Fruit fly (Drosophila melanogaster): ENCODE measurements around the gene CG33639.
A peak's percentile ranks its signal among the peaks of the same experiment; 100 is the strongest.

CG33639 gene

dm6 chrX:18239301-18239700, 13.4 kb upstream of the CG33639 start (continued):
- TF ChIP-seq CG3281 (GFP tag; optimal IDR thresholded peaks at IDR 0.05): no peak
- TF ChIP-seq CG10274 (GFP tag; optimal IDR thresholded peaks at IDR 0.05): no peak
- TF ChIP-seq phol (tag; optimal IDR thresholded peaks at IDR 0.05): peak; percentile 17
- TF ChIP-seq lilli (GFP tag; optimal IDR thresholded peaks at IDR 0.05): no peak
- no peak for TF ChIP-seq so (GFP tag; IDR thresholded peaks at IDR 0.05)
- peak; percentile 37; the same call in 1 of the 2 replicates for TF ChIP-seq CG6272 (GFP tag; IDR thresholded peaks at IDR 0.05)
- TF ChIP-seq stwl (tag; optimal IDR thresholded peaks at IDR 0.05): peak; percentile 48
- TF ChIP-seq da (GFP tag; optimal IDR thresholded peaks at IDR 0.05): no peak
- TF ChIP-seq Gsc (GFP tag; IDR thresholded peaks at IDR 0.05): no peak
- no peak for TF ChIP-seq crol (GFP tag; IDR thresholded peaks at IDR 0.05)
- no peak for TF ChIP-seq CG10431 (GFP tag; optimal IDR thresholded peaks at IDR 0.05)
- no peak for TF ChIP-seq HLHmδ (GFP tag; optimal IDR thresholded peaks at IDR 0.05)
- TF ChIP-seq hb (GFP tag; IDR thresholded peaks at IDR 0.05; ENCODE audit: partially characterized antibody): no peak
- TF ChIP-seq Hr78 (GFP tag; optimal IDR thresholded peaks at IDR 0.05): no peak
- TF ChIP-seq CG3847 (GFP tag; IDR thresholded peaks at IDR 0.05): peak; percentile 33; the same call in 1 of the 2 replicates
- no peak for TF ChIP-seq Six4 (GFP tag; optimal IDR thresholded peaks at IDR 0.05)
- no peak for TF ChIP-seq C15 (GFP tag; IDR thresholded peaks at IDR 0.05)
- peak; percentile 27 for TF ChIP-seq CG2712 (tag; optimal IDR thresholded peaks at IDR 0.05)
- TF ChIP-seq schlank (tag; optimal IDR thresholded peaks at IDR 0.05): no peak
- no peak for TF ChIP-seq ato (GFP tag; IDR thresholded peaks at IDR 0.05; ENCODE audit: partially characterized antibody)
- no peak for TF ChIP-seq danr (GFP tag; IDR thresholded peaks at IDR 0.05)
- TF ChIP-seq CG12236 (GFP tag; optimal IDR thresholded peaks at IDR 0.05): no peak
- no peak for TF ChIP-seq CG6254 (GFP tag; optimal IDR thresholded peaks at IDR 0.05)
- TF ChIP-seq Max (GFP tag; optimal IDR thresholded peaks at IDR 0.05): no peak
- TF ChIP-seq Fer3 (tag; optimal IDR thresholded peaks at IDR 0.05): no peak
- TF ChIP-seq CG31365 (tag; optimal IDR thresholded peaks at IDR 0.05): no peak
- no peak for TF ChIP-seq Doc3 (GFP tag; IDR thresholded peaks at IDR 0.05; ENCODE audit: partially characterized antibody)
- TF ChIP-seq sob (GFP tag; IDR thresholded peaks at IDR 0.05): no peak
- TF ChIP-seq h (optimal IDR thresholded peaks at IDR 0.05): no peak
- TF ChIP-seq Sox102F (GFP tag; optimal IDR thresholded peaks at IDR 0.05): peak; percentile 21
- TF ChIP-seq lmd (GFP tag; IDR thresholded peaks at IDR 0.05): no peak
- TF ChIP-seq exex (tag; optimal IDR thresholded peaks at IDR 0.05): no peak
- no peak for TF ChIP-seq Nf-YC (tag; optimal IDR thresholded peaks at IDR 0.05)
- TF ChIP-seq CG10959 (GFP tag; IDR thresholded peaks at IDR 0.05): 0 out of 2 replicates have a peak, but pooled peaks have one; percentile 30
- TF ChIP-seq CG1233 (GFP tag; optimal IDR thresholded peaks at IDR 0.05): no peak
- TF ChIP-seq CG5953 (GFP tag; IDR thresholded peaks at IDR 0.05): no peak
- TF ChIP-seq sisA (GFP tag; IDR thresholded peaks at IDR 0.05): peak; percentile 48; the same call in 1 of the 2 replicates
- TF ChIP-seq Ets65A (GFP tag): peak; percentile 79
- no peak for TF ChIP-seq vnd (GFP tag; IDR thresholded peaks at IDR 0.05; ENCODE audit: partially characterized antibody)
- peak; percentile 36 for TF ChIP-seq tin (GFP tag; optimal IDR thresholded peaks at IDR 0.05)
- no peak; the same call in 2 of the 3 replicates for TF ChIP-seq knrl (GFP tag; IDR thresholded peaks at IDR 0.05; ENCODE audit: partially characterized antibody)
- no peak for TF ChIP-seq CG6854 (GFP tag; optimal IDR thresholded peaks at IDR 0.05)
- TF ChIP-seq zf30C (GFP tag; optimal IDR thresholded peaks at IDR 0.05): no peak
- no peak for TF ChIP-seq sug (tag; optimal IDR thresholded peaks at IDR 0.05)
- TF ChIP-seq fd96Cb (tag; optimal IDR thresholded peaks at IDR 0.05): no peak
- TF ChIP-seq CG2116 (GFP tag; optimal IDR thresholded peaks at IDR 0.05): no peak
- no peak for TF ChIP-seq MBD-R2 (GFP tag; IDR thresholded peaks at IDR 0.05)
- TF ChIP-seq CG16815 (GFP tag; optimal IDR thresholded peaks at IDR 0.05): no peak
- peak; percentile 56; the same call in 1 of the 3 replicates for TF ChIP-seq ase (GFP tag; IDR thresholded peaks at IDR 0.05)
- no peak for TF ChIP-seq MESR4 (GFP tag; optimal IDR thresholded peaks at IDR 0.05)
- TF ChIP-seq CG4282 (GFP tag; optimal IDR thresholded peaks at IDR 0.05): no peak

Data from whole organism, embryonic.